Worm (Caenorhabditis elegans) whole organism, L4 larva: ENCODE results near the gene DH11.5.

Experiments used
- D1046.2 ChIP-seq: fragments of 200-800 bp; sonication (Bioruptor generic); IDR thresholded peaks from 2 replicates; pipeline ENCODE4 v1.3.6; 2022; ENCODE audit warnings: missing genetic modification characterization, missing compliant biosample characterization
- F37D6.2 ChIP-seq: sonication (generic microtip); optimal IDR thresholded peaks from 2 replicates; lab custom pipeline; 2016; ENCODE audit warnings: mild to moderate bottlenecking, missing genetic modification characterization, missing compliant biosample characterization
- F49E8.2 ChIP-seq: sonication (generic microtip); optimal IDR thresholded peaks from 2 replicates; lab custom pipeline; 2016; ENCODE audit warnings: missing compliant biosample characterization, mild to moderate bottlenecking, missing genetic modification characterization, borderline replicate concordance
- Y48G9A.11 ChIP-seq: fragments of 200-800 bp; sonication (Bioruptor generic); IDR thresholded peaks from 2 replicates; pipeline ENCODE4 v1.3.6; 2022; ENCODE audit warnings: missing genetic modification reagents, missing genetic modification characterization, missing compliant biosample characterization
- aha-1 ChIP-seq: fragments of 150-350 bp; peaks from one replicate; lab custom pipeline; 2014; ENCODE audit warnings: missing biosample characterization, missing genetic modification characterization
- daf-12 ChIP-seq: fragments of 150-350 bp; optimal IDR thresholded peaks from 2 replicates; lab custom pipeline; 2014; ENCODE audit warnings: missing biosample characterization, missing genetic modification reagents, missing genetic modification characterization
- daf-16 ChIP-seq, 3 experiments: sonication (generic microtip); optimal IDR thresholded peaks; 2 replicates each; lab custom pipeline; 2016 to 2017; ENCODE audit warnings: missing genetic modification characterization in 3 of 3, missing genetic modification reagents in 3 of 3, mild to moderate bottlenecking in 2 of 3, missing compliant biosample characterization in 2 of 3, missing biosample characterization in 1 of 3, moderate library complexity in 1 of 3
- daf-19 ChIP-seq: fragments of 200-800 bp; sonication (Bioruptor generic); conservative IDR thresholded peaks from 2 replicates; pipeline ENCODE4 v1.3.6; 2022; ENCODE audit warnings: missing genetic modification characterization, missing compliant biosample characterization
- dmd-6 ChIP-seq: fragments of 200-800 bp; sonication (Bioruptor generic); IDR thresholded peaks from 2 replicates; pipeline ENCODE4 v1.3.6; 2022; ENCODE audit warnings: missing genetic modification reagents, missing genetic modification characterization, missing compliant biosample characterization
- dve-1 ChIP-seq: sonication (generic microtip); optimal IDR thresholded peaks from 2 replicates; lab custom pipeline; 2017; ENCODE audit warnings: antibody characterized with exemption, mild to moderate bottlenecking, missing genetic modification characterization, missing compliant biosample characterization; ENCODE audit not compliant: insufficient read depth
- gei-8 ChIP-seq: fragments of 200-800 bp; sonication (Bioruptor generic); optimal IDR thresholded peaks from 2 replicates; lab custom pipeline; 2018; ENCODE audit warnings: mild to moderate bottlenecking, missing genetic modification characterization, missing compliant biosample characterization
- hlh-11 ChIP-seq: fragments of 200-800 bp; sonication (Bioruptor generic); optimal IDR thresholded peaks from 2 replicates; lab custom pipeline; 2018; ENCODE audit warnings: mild to moderate bottlenecking, missing genetic modification characterization, missing compliant biosample characterization
- hlh-30 ChIP-seq: sonication (generic microtip); optimal IDR thresholded peaks from 2 replicates; lab custom pipeline; 2017; ENCODE audit warnings: antibody characterized with exemption, mild to moderate bottlenecking, missing genetic modification characterization, missing compliant biosample characterization; ENCODE audit not compliant: insufficient read depth
- jun-1 ChIP-seq: fragments of 150-350 bp; optimal IDR thresholded peaks from 2 replicates; lab custom pipeline; 2014; ENCODE audit warnings: missing biosample characterization, missing genetic modification reagents, missing genetic modification characterization
- lsy-2 ChIP-seq, 2 experiments: fragments of 150-350 bp in 1 of 2; sonication (generic microtip) in 1 of 2; optimal IDR thresholded peaks; 2 replicates each; lab custom pipeline; 2014 to 2017; ENCODE audit warnings: missing biosample characterization in 2 of 2, missing genetic modification characterization in 2 of 2
- madf-9 ChIP-seq: fragments of 200-800 bp; sonication (Bioruptor generic); conservative IDR thresholded peaks from 2 replicates; pipeline ENCODE4 v1.3.6; 2022; ENCODE audit warnings: missing genetic modification reagents, missing genetic modification characterization, missing compliant biosample characterization
- mdl-1 ChIP-seq, 2 experiments: fragments of 150-350 bp in 1 of 2; sonication (generic microtip) in 1 of 2; optimal IDR thresholded peaks; 2 replicates each; lab custom pipeline; 2014 to 2017; ENCODE audit warnings: missing biosample characterization in 2 of 2, missing genetic modification characterization in 2 of 2
- mep-1 ChIP-seq: fragments of 150-350 bp; sonication (generic microtip); optimal IDR thresholded peaks from 3 replicates; lab custom pipeline; 2014; ENCODE audit warnings: missing biosample characterization, missing genetic modification characterization
- mes-2 ChIP-seq: sonication (generic microtip); optimal IDR thresholded peaks from 2 replicates; lab custom pipeline; 2016; ENCODE audit warnings: missing genotype, mild to moderate bottlenecking, missing genetic modification characterization, missing compliant biosample characterization; ENCODE audit not compliant: poor library complexity, severe bottlenecking
- nhr-10 ChIP-seq: fragments of 150-350 bp; optimal IDR thresholded peaks from 2 replicates; lab custom pipeline; 2014; ENCODE audit warnings: missing biosample characterization, missing genetic modification characterization
- nhr-237 ChIP-seq: sonication (generic microtip); optimal IDR thresholded peaks from 2 replicates; lab custom pipeline; 2017; ENCODE audit warnings: missing biosample characterization, missing genetic modification characterization
- nhr-25 ChIP-seq: sonication (generic microtip); optimal IDR thresholded peaks from 2 replicates; lab custom pipeline; 2017; ENCODE audit warnings: missing genetic modification characterization, mild to moderate bottlenecking, missing compliant biosample characterization, antibody characterized with exemption, moderate library complexity, borderline replicate concordance; ENCODE audit not compliant: insufficient read depth
- nhr-28 ChIP-seq: fragments of 150-350 bp; optimal IDR thresholded peaks from 2 replicates; lab custom pipeline; 2014; ENCODE audit warnings: missing biosample characterization, missing genetic modification characterization
- nhr-48 ChIP-seq: sonication (generic microtip); optimal IDR thresholded peaks from 2 replicates; lab custom pipeline; 2016; ENCODE audit warnings: mild to moderate bottlenecking, missing genetic modification characterization, missing compliant biosample characterization
- nhr-77 ChIP-seq: fragments of 150-350 bp; optimal IDR thresholded peaks from 2 replicates; lab custom pipeline; 2014; ENCODE audit warnings: missing biosample characterization, missing genetic modification characterization
- php-3 ChIP-seq: fragments of 200-800 bp; sonication (Bioruptor generic); IDR thresholded peaks from 2 replicates; pipeline ENCODE4 v1.3.6; 2022; ENCODE audit warnings: missing genetic modification reagents, missing genetic modification characterization, missing compliant biosample characterization
- pqm-1 ChIP-seq: sonication (generic microtip); optimal IDR thresholded peaks from 2 replicates; lab custom pipeline; 2017; ENCODE audit warnings: missing biosample characterization, missing genetic modification characterization
- skn-1 ChIP-seq: fragments of 150-350 bp; optimal IDR thresholded peaks from 2 replicates; lab custom pipeline; 2014; ENCODE audit warnings: missing biosample characterization, missing genetic modification characterization
- snpc-4 ChIP-seq: fragments of 150-350 bp; optimal IDR thresholded peaks from 2 replicates; lab custom pipeline; 2014; ENCODE audit warnings: missing biosample characterization, missing genetic modification characterization
- tra-1 ChIP-seq: fragments of 200-800 bp; sonication (Bioruptor generic); IDR thresholded peaks from 2 replicates; pipeline ENCODE4 v1.3.6; 2022; ENCODE audit warnings: missing genetic modification reagents, missing genetic modification characterization, missing compliant biosample characterization
- unc-62 ChIP-seq, 3 experiments: fragments of 150-350 bp in 1 of 3; sonication (generic microtip); optimal IDR thresholded peaks in 2 of 3; peaks in 1 of 3; 1 replicate in 1 of 3; 2 replicates in 2 of 3; lab custom pipeline; 2014 to 2017; ENCODE audit warnings: missing biosample characterization in 3 of 3, missing genetic modification characterization in 3 of 3, missing genetic modification reagents in 3 of 3, missing genotype in 1 of 3
- zag-1 ChIP-seq: fragments of 150-350 bp; optimal IDR thresholded peaks from 2 replicates; lab custom pipeline; 2014; ENCODE audit warnings: missing biosample characterization, missing genetic modification characterization
- zip-11 ChIP-seq: fragments of 200-800 bp; sonication (Bioruptor generic); IDR thresholded peaks from 2 replicates; pipeline ENCODE4 v1.3.6; 2022; ENCODE audit warnings: missing genetic modification characterization, missing compliant biosample characterization
- ztf-7 ChIP-seq: fragments of 150-350 bp; optimal IDR thresholded peaks from 2 replicates; lab custom pipeline; 2014; ENCODE audit warnings: missing biosample characterization, missing genetic modification characterization

Gene DH11.5

ce11 chrII:8001428-8001827 is 25.0 kb downstream of the DH11.5 start:
- TF ChIP-seq nhr-25 (tag; lab: Kevin White, UChicago) (no peak), php-3 (GFP tag; lab: Robert Waterston, UW) (0 out of 2 replicates have a peak, but pooled peaks have one; percentile 6), nhr-77 (tag; lab: Kevin White, UChicago) (no peak), nhr-48 (tag; lab: Kevin White, UChicago) (peak; percentile 49), F37D6.2 (tag; lab: Kevin White, UChicago) (no peak), daf-16 (GFP tag; optimal IDR thresholded peaks at IDR 0.05; lab: Kevin White, UChicago) (no peak), daf-16 (tag; optimal IDR thresholded peaks at IDR 0.05; lab: Kevin White, UChicago) (peak; percentile 43), dmd-6 (GFP tag; lab: Robert Waterston, UW) (peak; percentile 88), F49E8.2 (tag; lab: Kevin White, UChicago) (no peak), D1046.2 (no peak), nhr-28 (peak; percentile 48), pqm-1 (tag; lab: Kevin White, UChicago) (peak; percentile 68), jun-1 (tag; lab: Kevin White, UChicago) (no peak), tra-1 (GFP tag; lab: Robert Waterston, UW) (0 out of 2 replicates have a peak, but pooled peaks have one; percentile 33), nhr-237 (tag; lab: Kevin White, UChicago) (no peak), snpc-4 (no peak), dve-1 (tag; lab: Kevin White, UChicago) (peak; percentile 74), hlh-11 (peak; percentile 81), ztf-7 (tag; lab: Kevin White, UChicago) (no peak), mep-1 (tag; lab: Kevin White, UChicago) (no peak), mdl-1 (tag; optimal IDR thresholded peaks at IDR 0.05; lab: Kevin White, UChicago) (peak in 1 of 2 experiments; percentile 33), hlh-30 (tag; lab: Kevin White, UChicago) (peak; percentile 66), nhr-10 (tag; lab: Kevin White, UChicago) (no peak)

- TF ChIP-seq aha-1 (tag; lab: Kevin White, UChicago) (peak; percentile 23), zag-1 (tag; lab: Kevin White, UChicago) (no peak), daf-16 (GFP tag; optimal IDR thresholded peaks at IDR 0.05; lab: Kevin White, UChicago) (no peak), daf-16 (tag; optimal IDR thresholded peaks at IDR 0.05; lab: Kevin White, UChicago) (no peak), jun-1 (tag; lab: Kevin White, UChicago) (no peak)
Measured at ce11 chrII:8004157-8004556, 27.7 kb downstream of the DH11.5 start, which contains the start of gene pgp-11. Gene pgp-11 (minus strand): TSS chrII:8004257.

DNA sequence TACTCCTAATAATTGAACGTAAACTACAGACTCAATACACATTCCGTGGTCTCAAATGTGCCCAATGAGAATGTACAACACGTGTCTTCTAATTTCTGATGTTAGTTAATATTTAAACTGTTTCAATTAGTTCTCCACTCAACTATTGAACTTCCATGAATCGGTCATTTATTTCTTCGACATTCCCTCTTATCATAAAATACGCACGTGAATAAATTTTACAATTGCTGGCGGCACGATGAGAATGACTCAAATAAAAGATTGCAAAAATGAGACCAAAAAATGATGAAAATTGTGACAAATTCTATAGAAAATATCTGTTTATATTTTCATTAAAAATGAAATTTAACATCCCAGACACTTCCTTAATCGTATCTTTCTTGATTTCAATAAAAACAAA is 28.3 kb downstream of the DH11.5 start:
- TF ChIP-seq gei-8 (GFP tag; lab: Kevin White, UChicago) (no peak), dmd-6 (GFP tag; lab: Robert Waterston, UW) (peak; percentile 35; the same call in 1 of the 2 replicates), hlh-30 (tag; lab: Kevin White, UChicago) (peak; percentile 19), daf-19 (GFP tag; lab: Robert Waterston, UW) (no peak), Y48G9A.11 (no peak), zip-11 (no peak), mes-2 (tag; lab: Kevin White, UChicago) (no peak), madf-9 (GFP tag; lab: Robert Waterston, UW) (no peak), lsy-2 (tag; optimal IDR thresholded peaks at IDR 0.05; lab: Kevin White, UChicago) (no peak), pqm-1 (tag; lab: Kevin White, UChicago) (peak; percentile 32), unc-62 (GFP tag; optimal IDR thresholded peaks at IDR 0.05 in 1 of 2; lab: Kevin White, UChicago) (no peak), unc-62 (tag; optimal IDR thresholded peaks at IDR 0.05; lab: Kevin White, UChicago) (no peak), nhr-28 (peak; percentile 50), daf-12 (tag; lab: Kevin White, UChicago) (no peak), skn-1 (tag; lab: Kevin White, UChicago) (no peak)
